Worm (Caenorhabditis elegans) whole organism, L1 larva: ENCODE measurements around the gene Y7A5A.8.

Experiments used
- C04F5.9 ChIP-seq: sonication (generic microtip); optimal IDR thresholded peaks from 2 replicates; lab custom pipeline; 2016; ENCODE audit warnings: missing genetic modification characterization, missing compliant biosample characterization
- C34B4.2 ChIP-seq: sonication (generic microtip); optimal IDR thresholded peaks from 2 replicates; lab custom pipeline; 2017; ENCODE audit warnings: mild to moderate bottlenecking, missing genetic modification characterization, missing compliant biosample characterization
- F16B12.6 ChIP-seq: fragments of 150-350 bp; optimal IDR thresholded peaks from 2 replicates; lab custom pipeline; 2014; ENCODE audit warnings: missing biosample characterization, missing genetic modification characterization
- aha-1 ChIP-seq: fragments of 150-350 bp; optimal IDR thresholded peaks from 2 replicates; lab custom pipeline; 2014; ENCODE audit warnings: missing biosample characterization, missing genetic modification characterization
- alr-1 ChIP-seq: fragments of 200-800 bp; sonication (Bioruptor generic); optimal IDR thresholded peaks from 2 replicates; lab custom pipeline; 2018; ENCODE audit warnings: borderline replicate concordance, mild to moderate bottlenecking, missing genetic modification characterization, missing compliant biosample characterization
- blmp-1 ChIP-seq: fragments of 150-350 bp; optimal IDR thresholded peaks from 2 replicates; lab custom pipeline; 2014; ENCODE audit warnings: missing biosample characterization, missing genetic modification characterization
- ceh-82 ChIP-seq, 3 experiments: fragments of 150-350 bp in 1 of 3; sonication (generic microtip) in 2 of 3; optimal IDR thresholded peaks; 2 replicates each; lab custom pipeline; 2014 to 2017; ENCODE audit warnings: missing biosample characterization in 3 of 3, missing genetic modification characterization in 3 of 3
- dsc-1 ChIP-seq: sonication (generic microtip); optimal IDR thresholded peaks from 2 replicates; lab custom pipeline; 2016; ENCODE audit warnings: mild to moderate bottlenecking, missing genetic modification characterization, missing compliant biosample characterization
- efl-1 ChIP-seq, 4 experiments: fragments of 150-350 bp; optimal IDR thresholded peaks in 3 of 4; peaks in 1 of 4; 1 replicate in 1 of 4; 2 replicates in 3 of 4; lab custom pipeline; 2014; ENCODE audit warnings: missing biosample characterization in 2 of 4, missing genetic modification characterization in 2 of 4, missing genetic modification reagents in 2 of 4
- fkh-10 ChIP-seq: sonication (generic microtip); optimal IDR thresholded peaks from 2 replicates; lab custom pipeline; 2017; ENCODE audit warnings: missing biosample characterization, missing genetic modification reagents, missing genetic modification characterization
- fos-1 ChIP-seq: fragments of 150-350 bp; optimal IDR thresholded peaks from 2 replicates; lab custom pipeline; 2014; ENCODE audit warnings: missing biosample characterization, missing genetic modification characterization
- hlh-17 ChIP-seq: fragments of 200-800 bp; sonication (Bioruptor generic); optimal IDR thresholded peaks from 2 replicates; lab custom pipeline; 2018; ENCODE audit warnings: missing genetic modification characterization, mild to moderate bottlenecking, missing compliant biosample characterization, moderate library complexity, borderline replicate concordance
- hlh-4 ChIP-seq: sonication (generic microtip); optimal IDR thresholded peaks from 2 replicates; lab custom pipeline; 2016; ENCODE audit warnings: mild to moderate bottlenecking, missing genetic modification characterization, missing compliant biosample characterization
- isw-1 ChIP-seq: fragments of 200-800 bp; sonication (Bioruptor generic); IDR thresholded peaks from 2 replicates; pipeline ENCODE4 v1.3.6; 2022; ENCODE audit warnings: missing genetic modification characterization, missing compliant biosample characterization
- jun-1 ChIP-seq: fragments of 150-350 bp; optimal IDR thresholded peaks from 2 replicates; lab custom pipeline; 2014; ENCODE audit warnings: missing biosample characterization, missing genetic modification reagents, missing genetic modification characterization
- lin-14 ChIP-seq: fragments of 200-800 bp; sonication (Bioruptor generic); optimal IDR thresholded peaks from 2 replicates; lab custom pipeline; 2018; ENCODE audit warnings: mild to moderate bottlenecking, missing genetic modification characterization, moderate library complexity, missing compliant biosample characterization
- lin-15B ChIP-seq: fragments of 150-350 bp; sonication (generic microtip); optimal IDR thresholded peaks from 3 replicates; lab custom pipeline; 2014; ENCODE audit warnings: missing biosample characterization, missing genetic modification characterization
- lin-35 ChIP-seq, 2 experiments: fragments of 150-350 bp; optimal IDR thresholded peaks; 2 replicates each; lab custom pipeline; 2014; ENCODE audit warnings: missing biosample characterization in 2 of 2, missing genetic modification characterization in 2 of 2, missing genetic modification reagents in 2 of 2
- lir-3 ChIP-seq: sonication (generic microtip); optimal IDR thresholded peaks from 2 replicates; lab custom pipeline; 2016; ENCODE audit warnings: mild to moderate bottlenecking, missing genetic modification characterization, moderate library complexity, missing compliant biosample characterization; ENCODE audit not compliant: poor library complexity
- lsy-2 ChIP-seq, 2 experiments: fragments of 150-350 bp; optimal IDR thresholded peaks; 2 replicates each; lab custom pipeline; 2014; ENCODE audit warnings: missing biosample characterization in 2 of 2, missing genetic modification characterization in 2 of 2
- mdl-1 ChIP-seq, 2 experiments: fragments of 150-350 bp; optimal IDR thresholded peaks; 2 replicates each; lab custom pipeline; 2014 to 2017; ENCODE audit warnings: missing biosample characterization in 2 of 2, missing genetic modification characterization in 2 of 2, inconsistent platforms in 1 of 2
- mef-2 ChIP-seq: fragments of 150-350 bp; optimal IDR thresholded peaks from 2 replicates; lab custom pipeline; 2014; ENCODE audit warnings: missing biosample characterization, missing genetic modification characterization
- mep-1 ChIP-seq: fragments of 150-350 bp; optimal IDR thresholded peaks from 2 replicates; lab custom pipeline; 2014; ENCODE audit warnings: missing biosample characterization, missing genetic modification characterization
- nhr-11 ChIP-seq: fragments of 150-350 bp; optimal IDR thresholded peaks from 2 replicates; lab custom pipeline; 2014; ENCODE audit warnings: missing biosample characterization, missing genetic modification characterization
- nhr-12 ChIP-seq: sonication (generic microtip); optimal IDR thresholded peaks from 2 replicates; lab custom pipeline; 2017; ENCODE audit warnings: missing biosample characterization, missing genetic modification characterization
- nhr-19 ChIP-seq: fragments of 200-800 bp; sonication (Bioruptor generic); conservative IDR thresholded peaks from 2 replicates; pipeline ENCODE4 v1.3.6; 2022; ENCODE audit warnings: missing genetic modification characterization, missing compliant biosample characterization
- nhr-20 ChIP-seq: sonication (generic microtip); optimal IDR thresholded peaks from 2 replicates; lab custom pipeline; 2016; ENCODE audit warnings: mild to moderate bottlenecking, missing genetic modification characterization, missing compliant biosample characterization
- nhr-237 ChIP-seq: fragments of 150-350 bp; optimal IDR thresholded peaks from 2 replicates; lab custom pipeline; 2014; ENCODE audit warnings: missing biosample characterization, missing genetic modification characterization
- nhr-28 ChIP-seq: fragments of 150-350 bp; optimal IDR thresholded peaks from 2 replicates; lab custom pipeline; 2014; ENCODE audit warnings: missing biosample characterization, missing genetic modification characterization
- nhr-71 ChIP-seq: sonication (generic microtip); optimal IDR thresholded peaks from 2 replicates; lab custom pipeline; 2016; ENCODE audit warnings: mild to moderate bottlenecking, missing genetic modification characterization, moderate library complexity, missing compliant biosample characterization
- nhr-85 ChIP-seq: sonication (generic microtip); peaks from one replicate; lab custom pipeline; 2016; ENCODE audit warnings: missing genetic modification characterization, inconsistent platforms, missing compliant biosample characterization
- pag-3 ChIP-seq: sonication (generic microtip); optimal IDR thresholded peaks from 2 replicates; lab custom pipeline; 2017; ENCODE audit warnings: missing genetic modification characterization, mild to moderate bottlenecking, missing compliant biosample characterization, antibody characterized with exemption, borderline replicate concordance; ENCODE audit not compliant: insufficient read depth
- pax-3 ChIP-seq: fragments of 200-800 bp; sonication (Bioruptor generic); optimal IDR thresholded peaks from 2 replicates; lab custom pipeline; 2018; ENCODE audit warnings: mild to moderate bottlenecking, missing genetic modification characterization, moderate library complexity, missing compliant biosample characterization
- skn-1 ChIP-seq: fragments of 150-350 bp; optimal IDR thresholded peaks from 2 replicates; lab custom pipeline; 2014; ENCODE audit warnings: missing biosample characterization, missing genetic modification characterization
- snpc-4 ChIP-seq: fragments of 150-350 bp; optimal IDR thresholded peaks from 2 replicates; lab custom pipeline; 2014; ENCODE audit warnings: missing biosample characterization, missing genetic modification characterization
- snu-23 ChIP-seq: sonication (generic microtip); optimal IDR thresholded peaks from 2 replicates; lab custom pipeline; 2016; ENCODE audit warnings: missing genetic modification characterization, missing compliant biosample characterization
- sox-4 ChIP-seq: sonication (generic microtip); optimal IDR thresholded peaks from 2 replicates; lab custom pipeline; 2016; ENCODE audit warnings: missing genetic modification characterization, missing compliant biosample characterization
- sptf-1 ChIP-seq: fragments of 150-350 bp; optimal IDR thresholded peaks from 2 replicates; lab custom pipeline; 2014; ENCODE audit warnings: missing biosample characterization, missing genetic modification characterization
- sup-37 ChIP-seq: fragments of 200-800 bp; sonication (Bioruptor generic); optimal IDR thresholded peaks from 2 replicates; lab custom pipeline; 2018; ENCODE audit warnings: mild to moderate bottlenecking, missing genetic modification characterization, missing compliant biosample characterization
- swsn-7 ChIP-seq: sonication (generic microtip); optimal IDR thresholded peaks from 2 replicates; lab custom pipeline; 2016; ENCODE audit warnings: missing genetic modification characterization, missing compliant biosample characterization
- tbx-2 ChIP-seq: sonication (generic microtip); optimal IDR thresholded peaks from 2 replicates; lab custom pipeline; 2016; ENCODE audit warnings: missing genetic modification characterization, missing compliant biosample characterization
- unc-30 ChIP-seq: sonication (generic microtip); optimal IDR thresholded peaks from 2 replicates; lab custom pipeline; 2017; ENCODE audit warnings: missing biosample characterization, missing genetic modification characterization
- unc-86 ChIP-seq: sonication (generic microtip); optimal IDR thresholded peaks from 2 replicates; lab custom pipeline; 2016; ENCODE audit warnings: missing genetic modification characterization, missing compliant biosample characterization
- unc-98 ChIP-seq: fragments of 200-800 bp; sonication (Bioruptor generic); IDR thresholded peaks from 2 replicates; pipeline ENCODE4 v1.3.6; 2022; ENCODE audit warnings: missing genetic modification characterization, missing compliant biosample characterization
- vab-15 ChIP-seq: sonication (generic microtip); optimal IDR thresholded peaks from 2 replicates; lab custom pipeline; 2017; ENCODE audit warnings: missing genotype, mild to moderate bottlenecking, missing genetic modification characterization, missing compliant biosample characterization
- xbp-1 ChIP-seq: sonication (generic microtip); optimal IDR thresholded peaks from 2 replicates; lab custom pipeline; 2016; ENCODE audit warnings: missing genetic modification characterization, missing compliant biosample characterization
- zag-1 ChIP-seq: fragments of 150-350 bp; optimal IDR thresholded peaks from 2 replicates; lab custom pipeline; 2014; ENCODE audit warnings: missing biosample characterization, missing genetic modification characterization
- zip-4 ChIP-seq: fragments of 200-800 bp; sonication (Bioruptor generic); optimal IDR thresholded peaks from 2 replicates; lab custom pipeline; 2018; ENCODE audit warnings: mild to moderate bottlenecking, missing genetic modification characterization, moderate library complexity, missing compliant biosample characterization
- ztf-4 ChIP-seq: fragments of 150-350 bp; optimal IDR thresholded peaks from 2 replicates; lab custom pipeline; 2014; ENCODE audit warnings: missing biosample characterization, missing genetic modification characterization

Y7A5A.8 gene

DNA sequence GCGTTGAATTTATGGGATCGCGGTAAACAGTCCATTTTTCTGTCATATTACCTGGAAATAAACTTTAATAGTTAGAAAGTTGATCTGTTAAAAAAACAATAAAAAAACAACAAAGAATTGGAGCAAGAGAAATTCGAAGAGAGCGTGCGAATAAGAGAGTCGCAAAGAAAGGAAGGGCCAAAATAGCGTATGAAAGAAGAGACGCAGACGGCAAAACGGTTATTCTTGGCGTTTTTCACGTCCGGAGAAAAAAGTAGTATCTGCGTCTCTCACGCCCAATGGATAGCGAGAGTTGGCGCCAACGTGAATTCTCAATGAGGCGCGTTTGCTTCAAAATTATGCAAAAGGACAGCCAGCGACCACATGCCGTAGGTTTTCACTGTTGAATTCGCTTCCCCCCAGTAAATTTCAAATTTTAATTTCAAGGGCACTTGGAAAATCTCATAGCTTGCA is 38.3 kb downstream of the Y7A5A.8 start, which contains the start of gene F53H4.6 (continued):
- TF ChIP-seq pax-3 (tag; lab: Kevin White, UChicago) (peak; percentile 44), lsy-2 (tag; optimal IDR thresholded peaks at IDR 0.05; lab: Kevin White, UChicago) (peak; percentile 13 to 54), sup-37 (GFP tag; lab: Kevin White, UChicago) (no peak), sptf-1 (tag; lab: Kevin White, UChicago) (no peak), nhr-12 (tag; lab: Kevin White, UChicago) (no peak), nhr-85 (peak; percentile 34), lin-15B (tag; lab: Kevin White, UChicago) (peak; percentile 42), fos-1 (no peak), lir-3 (tag; lab: Kevin White, UChicago) (peak; percentile 3), hlh-4 (tag; lab: Kevin White, UChicago) (no peak), swsn-7 (peak; percentile 42), zip-4 (GFP tag; lab: Kevin White, UChicago) (peak; percentile 28), nhr-19 (GFP tag; lab: Robert Waterston, UW) (peak; percentile 74), nhr-20 (tag; lab: Kevin White, UChicago) (peak; percentile 24), xbp-1 (tag; lab: Kevin White, UChicago) (peak; percentile 43), mef-2 (tag; lab: Kevin White, UChicago) (no peak), alr-1 (tag; lab: Kevin White, UChicago) (no peak), efl-1 (optimal IDR thresholded peaks at IDR 0.05; lab: Kevin White, UChicago) (peak; percentile 55 to 89), efl-1 (GFP tag; optimal IDR thresholded peaks at IDR 0.05 in 1 of 2; lab: Kevin White, UChicago) (peak; percentile 38 to 76), nhr-28 (no peak), vab-15 (tag; lab: Kevin White, UChicago) (no peak), lin-35 (GFP tag; optimal IDR thresholded peaks at IDR 0.05; lab: Kevin White, UChicago) (peak; percentile 38 to 41), ceh-82 (tag; optimal IDR thresholded peaks at IDR 0.05; lab: Kevin White, UChicago) (no peak), nhr-237 (no peak), blmp-1 (tag; lab: Kevin White, UChicago) (no peak), tbx-2 (tag; lab: Kevin White, UChicago) (peak; percentile 41), ztf-4 (tag; lab: Kevin White, UChicago) (no peak), jun-1 (tag; lab: Kevin White, UChicago) (peak; percentile 15), hlh-17 (GFP tag; lab: Kevin White, UChicago) (no peak), nhr-71 (tag; lab: Kevin White, UChicago) (peak; percentile 66), dsc-1 (tag; lab: Kevin White, UChicago) (peak; percentile 63), isw-1 (GFP tag; lab: Robert Waterston, UW) (peak; percentile 72), snu-23 (peak; percentile 47), unc-86 (tag; lab: Kevin White, UChicago) (peak; percentile 67)

- TF ChIP-seq mdl-1 (tag; optimal IDR thresholded peaks at IDR 0.05; lab: Kevin White, UChicago) (peak; percentile 26 to 97), unc-98 (0 out of 2 replicates have a peak, but pooled peaks have one; percentile 34), hlh-17 (GFP tag; lab: Kevin White, UChicago) (no peak), dsc-1 (tag; lab: Kevin White, UChicago) (peak; percentile 54), C04F5.9 (tag; lab: Kevin White, UChicago) (no peak), nhr-85 (peak; percentile 55), nhr-71 (tag; lab: Kevin White, UChicago) (peak; percentile 86), aha-1 (tag; lab: Kevin White, UChicago) (no peak), sox-4 (tag; lab: Kevin White, UChicago) (peak; percentile 48), lin-14 (GFP tag; lab: Kevin White, UChicago) (peak; percentile 90), unc-30 (tag; lab: Kevin White, UChicago) (no peak), isw-1 (GFP tag; lab: Robert Waterston, UW) (peak; percentile 26), zag-1 (tag; lab: Kevin White, UChicago) (no peak), sptf-1 (tag; lab: Kevin White, UChicago) (no peak), C34B4.2 (tag; lab: Kevin White, UChicago) (no peak), mep-1 (peak; percentile 84), nhr-19 (GFP tag; lab: Robert Waterston, UW) (peak; percentile 71), tbx-2 (tag; lab: Kevin White, UChicago) (peak; percentile 75), efl-1 (optimal IDR thresholded peaks at IDR 0.05; lab: Kevin White, UChicago) (peak; percentile 56 to 66), efl-1 (GFP tag; optimal IDR thresholded peaks at IDR 0.05 in 1 of 2; lab: Kevin White, UChicago) (peak in 1 of 2 experiments; percentile 49), F16B12.6 (tag; lab: Kevin White, UChicago) (peak; percentile 17), pag-3 (tag; lab: Kevin White, UChicago) (peak; percentile 54), skn-1 (peak; percentile 58), fkh-10 (peak; percentile 38), nhr-11 (tag; lab: Kevin White, UChicago) (no peak), snpc-4 (peak; percentile 47)
These were observed 43.7 kb downstream of the Y7A5A.8 start, which contains the start of the genes csb-1 and F53H4.4 for ce11 chrX:15865868-15866555. TSS of gene csb-1 (minus strand) at chrX:15865918. TSS of gene F53H4.4 (plus strand) at chrX:15866387.
